Worm (Caenorhabditis elegans) whole organism, L3 larva: Measurements from ENCODE around the gene Y82E9BR.10.

Source experiments
- R02D3.7 ChIP-seq: fragments of 150-350 bp; optimal IDR thresholded peaks from 2 replicates; lab custom pipeline; 2014; ENCODE audit warnings: missing biosample characterization, missing genetic modification characterization
- ZK546.5 ChIP-seq: sonication (generic microtip); optimal IDR thresholded peaks from 2 replicates; lab custom pipeline; 2017; ENCODE audit warnings: missing biosample characterization, missing genetic modification characterization
- ama-1 ChIP-seq: fragments of 150-350 bp; optimal IDR thresholded peaks from 2 replicates; lab custom pipeline; 2018
- elt-2 ChIP-seq: sonication (generic microtip); optimal IDR thresholded peaks from 2 replicates; lab custom pipeline; 2016; ENCODE audit warnings: missing genetic modification reagents, mild to moderate bottlenecking, missing genetic modification characterization, missing compliant biosample characterization
- elt-3 ChIP-seq, 3 experiments: fragments of 150-350 bp in 1 of 3; sonication (generic microtip) in 2 of 3; optimal IDR thresholded peaks; 2 replicates in 2 of 3; 4 replicates in 1 of 3; lab custom pipeline; 2014 to 2017; ENCODE audit warnings: missing biosample characterization in 3 of 3, missing genetic modification characterization in 3 of 3
- fkh-10 ChIP-seq: sonication (generic microtip); optimal IDR thresholded peaks from 2 replicates; lab custom pipeline; 2017; ENCODE audit warnings: missing biosample characterization, missing genetic modification reagents, missing genetic modification characterization
- fos-1 ChIP-seq: fragments of 150-350 bp; optimal IDR thresholded peaks from 2 replicates; lab custom pipeline; 2014; ENCODE audit warnings: missing biosample characterization, missing genetic modification characterization
- mdl-1 ChIP-seq: fragments of 150-350 bp; optimal IDR thresholded peaks from 2 replicates; lab custom pipeline; 2014; ENCODE audit warnings: missing biosample characterization, missing genetic modification characterization
- nfya-1 ChIP-seq: sonication (generic microtip); optimal IDR thresholded peaks from 2 replicates; lab custom pipeline; 2017; ENCODE audit warnings: missing genetic modification characterization, mild to moderate bottlenecking, missing compliant biosample characterization, antibody characterized with exemption, moderate library complexity; ENCODE audit not compliant: insufficient read depth
- nhr-237 ChIP-seq: fragments of 150-350 bp; optimal IDR thresholded peaks from 2 replicates; lab custom pipeline; 2014; ENCODE audit warnings: missing biosample characterization, missing genetic modification characterization
- nhr-76 ChIP-seq: fragments of 150-350 bp; sonication (generic microtip); optimal IDR thresholded peaks from 5 replicates; lab custom pipeline; 2014; ENCODE audit warnings: missing biosample characterization, missing genetic modification characterization
- nhr-77 ChIP-seq: fragments of 150-350 bp; optimal IDR thresholded peaks from 2 replicates; lab custom pipeline; 2014; ENCODE audit warnings: missing biosample characterization, missing genetic modification characterization
- skn-1 ChIP-seq: fragments of 150-350 bp; optimal IDR thresholded peaks from 2 replicates; lab custom pipeline; 2014; ENCODE audit warnings: missing biosample characterization, missing genetic modification characterization
- unc-62 ChIP-seq: fragments of 150-350 bp; sonication (generic microtip); optimal IDR thresholded peaks from 4 replicates; lab custom pipeline; 2014; ENCODE audit warnings: missing biosample characterization, missing genetic modification reagents, missing genetic modification characterization

ce11 chrIII:1413890-1414613, 38.7 kb upstream of the Y82E9BR.10 start, which contains the start of gene Y82E9BR.14:
- TF ChIP-seq nhr-237 (tag; lab: Kevin White, UChicago) (no peak), nhr-76 (tag; lab: Kevin White, UChicago) (no peak), elt-2 (tag; lab: Kevin White, UChicago) (peak; percentile 45), skn-1 (no peak), fos-1 (tag; lab: Kevin White, UChicago) (no peak), ama-1 (lab: Kevin White, UChicago) (no peak), unc-62 (GFP tag; lab: Kevin White, UChicago) (no peak), nfya-1 (tag; lab: Kevin White, UChicago) (no peak), mdl-1 (no peak), R02D3.7 (no peak), fkh-10 (GFP tag; lab: Kevin White, UChicago) (no peak), elt-3 (tag; optimal IDR thresholded peaks at IDR 0.05; lab: Kevin White, UChicago) (no peak), nhr-77 (no peak), ZK546.5 (tag; lab: Kevin White, UChicago) (no peak)
